Fruit fly (Drosophila melanogaster) whole organism, embryonic: Measurements from ENCODE around the gene CG8925.

Experiments used
- Adf1 ChIP-seq: fragments of 200-800 bp; sonication (Bioruptor generic); IDR thresholded peaks from 2 replicates; pipeline ENCODE4 v1.3.6; 2022; ENCODE audit warnings: missing biosample characterization, missing genetic modification characterization
- Atf3 ChIP-seq: fragments of 200-800 bp; sonication (Bioruptor generic); optimal IDR thresholded peaks from 3 replicates; lab custom pipeline; 2016; ENCODE audit warnings: missing biosample characterization, missing genetic modification characterization
- CG10959 ChIP-seq: fragments of 200-800 bp; sonication (Bioruptor generic); IDR thresholded peaks from 2 replicates; pipeline ENCODE4 v1.3.6; 2022; ENCODE audit warnings: missing biosample characterization, missing genetic modification characterization
- CG11456 ChIP-seq: fragments of 200-800 bp; sonication (Bioruptor generic); IDR thresholded peaks from 3 replicates; pipeline ENCODE4 v1.3.6; 2022; ENCODE audit warnings: missing biosample characterization, missing genetic modification characterization
- CG11723 ChIP-seq: fragments of 200-800 bp; sonication (Bioruptor generic); optimal IDR thresholded peaks from 2 replicates; lab custom pipeline; 2017; ENCODE audit warnings: missing biosample characterization, mild to moderate bottlenecking, missing genetic modification characterization
- CG12104 ChIP-seq: fragments of 200-800 bp; sonication (Bioruptor generic); optimal IDR thresholded peaks from 3 replicates; lab custom pipeline; 2016; ENCODE audit warnings: missing biosample characterization, missing genetic modification characterization
- CG1233 ChIP-seq: fragments of 200-800 bp; sonication (Bioruptor generic); optimal IDR thresholded peaks from 4 replicates; lab custom pipeline; 2018; ENCODE audit warnings: missing biosample characterization, mild to moderate bottlenecking, missing genetic modification characterization
- CG13296 ChIP-seq: fragments of 200-800 bp; sonication (Bioruptor generic); optimal IDR thresholded peaks from 3 replicates; lab custom pipeline; 2018; ENCODE audit warnings: missing biosample characterization, mild to moderate bottlenecking, missing genetic modification characterization
- CG13424 ChIP-seq: fragments of 200-800 bp; sonication (Bioruptor generic); optimal IDR thresholded peaks from 2 replicates; lab custom pipeline; 2019; ENCODE audit warnings: missing biosample characterization, mild to moderate bottlenecking, missing genetic modification characterization, moderate library complexity
- CG17802 ChIP-seq: fragments of 200-800 bp; sonication (Bioruptor generic); optimal IDR thresholded peaks from 2 replicates; lab custom pipeline; 2018; ENCODE audit warnings: missing biosample characterization, mild to moderate bottlenecking, missing genetic modification characterization, moderate library complexity
- CG18599 ChIP-seq: fragments of 200-800 bp; sonication (Bioruptor generic); optimal IDR thresholded peaks from 3 replicates; lab custom pipeline; 2017; ENCODE audit warnings: missing biosample characterization, missing genetic modification characterization, mild to moderate bottlenecking, moderate library complexity, missing genetic modification reagents
- CG2116 ChIP-seq: fragments of 200-800 bp; sonication (Bioruptor generic); optimal IDR thresholded peaks from 3 replicates; lab custom pipeline; 2018; ENCODE audit warnings: missing biosample characterization, mild to moderate bottlenecking, missing genetic modification characterization
- CG2712 ChIP-seq: fragments of 200-800 bp; optimal IDR thresholded peaks from 3 replicates; lab custom pipeline; 2019; ENCODE audit warnings: missing biosample characterization, mild to moderate bottlenecking, missing genetic modification characterization, moderate library complexity
- CG43689 ChIP-seq: fragments of 200-800 bp; sonication (Bioruptor generic); IDR thresholded peaks from 2 replicates; pipeline ENCODE4 v1.3.6; 2022; ENCODE audit warnings: missing biosample characterization, missing genetic modification characterization
- CG4854 ChIP-seq: fragments of 200-800 bp; sonication (Bioruptor generic); optimal IDR thresholded peaks from 2 replicates; lab custom pipeline; 2016; ENCODE audit warnings: missing biosample characterization, missing genetic modification characterization, inconsistent platforms
- CG6791 ChIP-seq: fragments of 200-800 bp; sonication (Bioruptor generic); IDR thresholded peaks from 3 replicates; pipeline ENCODE4 v1.3.6; 2022; ENCODE audit warnings: missing biosample characterization, missing genetic modification characterization; ENCODE audit not compliant: partially characterized antibody
- CG7786 ChIP-seq: fragments of 200-800 bp; sonication (Bioruptor generic); optimal IDR thresholded peaks from 2 replicates; lab custom pipeline; 2016; ENCODE audit warnings: missing biosample characterization, missing genetic modification characterization
- Dfd ChIP-seq, 2 experiments: fragments of >200 bp; optimal IDR thresholded peaks; 2 replicates each; lab custom pipeline; 2017; ENCODE audit warnings: missing biosample characterization in 2 of 2, missing genetic modification characterization in 2 of 2
- Doc2 ChIP-seq: fragments of 200-800 bp; sonication (Bioruptor generic); IDR thresholded peaks from 2 replicates; pipeline ENCODE4 v1.3.6; 2022; ENCODE audit warnings: missing biosample characterization, missing genetic modification characterization
- Hand ChIP-seq: fragments of 200-800 bp; sonication (Bioruptor generic); optimal IDR thresholded peaks from 2 replicates; lab custom pipeline; 2017; ENCODE audit warnings: mild to moderate bottlenecking, missing biosample characterization, missing genetic modification reagents, missing genetic modification characterization
- HmgZ ChIP-seq: fragments of 200-800 bp; sonication (Bioruptor generic); optimal IDR thresholded peaks from 2 replicates; lab custom pipeline; 2018; ENCODE audit warnings: missing biosample characterization, mild to moderate bottlenecking, missing genetic modification characterization
- Hr39 ChIP-seq: fragments of >200 bp; optimal IDR thresholded peaks from 2 replicates; lab custom pipeline; 2017
- Mad ChIP-seq: fragments of 200-800 bp; sonication (Bioruptor generic); optimal IDR thresholded peaks from 2 replicates; lab custom pipeline; 2016; ENCODE audit warnings: missing biosample characterization, missing genetic modification characterization
- Med ChIP-seq: fragments of 200-800 bp; sonication (Bioruptor generic); peaks from one replicate; lab custom pipeline; 2016; ENCODE audit warnings: missing biosample characterization, missing genetic modification characterization, mild to moderate bottlenecking, inconsistent platforms, moderate library complexity
- Nf-YC ChIP-seq: fragments of 200-800 bp; optimal IDR thresholded peaks from 3 replicates; lab custom pipeline; 2019; ENCODE audit warnings: missing biosample characterization, mild to moderate bottlenecking, missing genetic modification characterization, moderate library complexity
- NfI ChIP-seq: fragments of 200-800 bp; sonication (Bioruptor generic); optimal IDR thresholded peaks from 3 replicates; lab custom pipeline; 2018; ENCODE audit warnings: missing biosample characterization, mild to moderate bottlenecking, missing genetic modification characterization, moderate library complexity
- Oli ChIP-seq: fragments of 200-800 bp; sonication (Bioruptor generic); optimal IDR thresholded peaks from 2 replicates; lab custom pipeline; 2018; ENCODE audit warnings: missing biosample characterization, mild to moderate bottlenecking, missing genetic modification characterization, moderate library complexity
- Opbp ChIP-seq: fragments of 200-800 bp; sonication (Bioruptor generic); IDR thresholded peaks from 3 replicates; pipeline ENCODE4 v1.3.6; 2022; ENCODE audit warnings: missing biosample characterization, missing genetic modification characterization; ENCODE audit not compliant: partially characterized antibody
- Sox102F ChIP-seq: fragments of 200-800 bp; sonication (Bioruptor generic); optimal IDR thresholded peaks from 2 replicates; lab custom pipeline; 2018; ENCODE audit warnings: missing biosample characterization, mild to moderate bottlenecking, missing genetic modification characterization, moderate library complexity
- abd-A ChIP-seq: fragments of 200-800 bp; sonication (Bioruptor generic); optimal IDR thresholded peaks from 3 replicates; lab custom pipeline; 2019; ENCODE audit warnings: missing biosample characterization, mild to moderate bottlenecking, missing genetic modification characterization, moderate library complexity
- ara ChIP-seq: fragments of 200-800 bp; sonication (Bioruptor generic); IDR thresholded peaks from 2 replicates; pipeline ENCODE4 v1.3.6; 2022; ENCODE audit warnings: missing biosample characterization, missing genetic modification characterization
- cato ChIP-seq: fragments of 200-800 bp; sonication (Bioruptor generic); optimal IDR thresholded peaks from 2 replicates; lab custom pipeline; 2016; ENCODE audit warnings: missing biosample characterization, missing genetic modification characterization, borderline replicate concordance
- croc ChIP-seq: fragments of 200-800 bp; sonication (Bioruptor generic); conservative IDR thresholded peaks from 3 replicates; pipeline ENCODE4 v1.3.6; 2022; ENCODE audit warnings: missing biosample characterization, missing genetic modification characterization
- dimm ChIP-seq: fragments of 200-800 bp; sonication (Bioruptor generic); IDR thresholded peaks from 2 replicates; pipeline ENCODE4 v1.3.6; 2022; ENCODE audit warnings: missing biosample characterization, missing genetic modification characterization
- dpn ChIP-seq, 2 experiments: fragments of 200-800 bp; sonication (Bioruptor generic); optimal IDR thresholded peaks; 3 replicates each; lab custom pipeline; 2016; ENCODE audit warnings: missing biosample characterization in 2 of 2, missing genetic modification characterization in 2 of 2
- dysf ChIP-seq: fragments of 200-800 bp; sonication (Bioruptor generic); IDR thresholded peaks from 3 replicates; pipeline ENCODE4 v1.3.6; 2022; ENCODE audit warnings: missing biosample characterization, missing genetic modification characterization
- eyg ChIP-seq: fragments of 200-800 bp; sonication (Bioruptor generic); optimal IDR thresholded peaks from 3 replicates; lab custom pipeline; 2016; ENCODE audit warnings: missing biosample characterization, missing genetic modification characterization
- h ChIP-seq: fragments of >200 bp; optimal IDR thresholded peaks from 2 replicates; lab custom pipeline; 2017
- kay ChIP-seq: fragments of 200-800 bp; sonication (Bioruptor generic); optimal IDR thresholded peaks from 2 replicates; lab custom pipeline; 2016; ENCODE audit warnings: missing biosample characterization, missing genetic modification characterization
- mam ChIP-seq: fragments of 200-800 bp; sonication (Bioruptor generic); optimal IDR thresholded peaks from 3 replicates; lab custom pipeline; 2016; ENCODE audit warnings: missing biosample characterization, missing genetic modification characterization
- nom ChIP-seq: fragments of 200-800 bp; sonication (Bioruptor generic); optimal IDR thresholded peaks from 2 replicates; lab custom pipeline; 2017; ENCODE audit warnings: missing biosample characterization, missing genetic modification characterization, mild to moderate bottlenecking, moderate library complexity, missing genetic modification reagents
- p53 ChIP-seq: fragments of 200-800 bp; sonication (Bioruptor generic); optimal IDR thresholded peaks from 2 replicates; lab custom pipeline; 2016; ENCODE audit warnings: missing biosample characterization, missing genetic modification characterization
- rib ChIP-seq: fragments of 200-800 bp; sonication (Bioruptor generic); IDR thresholded peaks from 2 replicates; pipeline ENCODE4 v1.3.6; 2022; ENCODE audit warnings: missing biosample characterization, missing genetic modification characterization
- scrt ChIP-seq: fragments of 200-800 bp; sonication (Bioruptor generic); optimal IDR thresholded peaks from 2 replicates; lab custom pipeline; 2018; ENCODE audit warnings: missing biosample characterization, mild to moderate bottlenecking, missing genetic modification characterization, moderate library complexity
- sens ChIP-seq: fragments of 200-800 bp; sonication (Bioruptor generic); peaks from one replicate; lab custom pipeline; 2016; ENCODE audit warnings: missing biosample characterization, missing genetic modification characterization
- sqz ChIP-seq: fragments of 200-800 bp; sonication (Bioruptor generic); optimal IDR thresholded peaks from 3 replicates; lab custom pipeline; 2018; ENCODE audit warnings: missing biosample characterization, mild to moderate bottlenecking, missing genetic modification characterization
- sug ChIP-seq: fragments of 200-800 bp; optimal IDR thresholded peaks from 2 replicates; lab custom pipeline; 2019; ENCODE audit warnings: missing biosample characterization, mild to moderate bottlenecking, missing genetic modification characterization, moderate library complexity
- toy ChIP-seq: fragments of 200-800 bp; sonication (Bioruptor generic); IDR thresholded peaks from 2 replicates; pipeline ENCODE4 v1.3.6; 2022; ENCODE audit warnings: missing biosample characterization, missing genetic modification characterization
- trh ChIP-seq: fragments of 200-800 bp; sonication (Bioruptor generic); optimal IDR thresholded peaks from 2 replicates; lab custom pipeline; 2016; ENCODE audit warnings: missing biosample characterization, missing genetic modification characterization
- vfl ChIP-seq: fragments of 200-800 bp; sonication (Bioruptor generic); optimal IDR thresholded peaks from 2 replicates; lab custom pipeline; 2016; ENCODE audit warnings: missing biosample characterization, missing genetic modification characterization

CG8925 gene

dm6 chr3R:16214474-16215318 is 42.9 kb downstream of the CG8925 start (continued):
- no peak for TF ChIP-seq Opbp (GFP tag; lab: Robert Waterston, UW)
- peak; percentile 23 for TF ChIP-seq CG2712 (tag; lab: Kevin White, UChicago)
- no peak for TF ChIP-seq CG17802
- TF ChIP-seq kay = no peak
- TF ChIP-seq dysf = no peak
- peak; percentile 40 for TF ChIP-seq CG13424
- TF ChIP-seq HmgZ (tag; lab: Kevin White, UChicago) = no peak
- TF ChIP-seq cato (GFP tag; lab: Kevin White, UChicago) = no peak
- TF ChIP-seq sens (GFP tag; lab: Kevin White, UChicago) = peak; percentile 60
- TF ChIP-seq p53 = no peak
- TF ChIP-seq trh (GFP tag; lab: Kevin White, UChicago) = no peak
- TF ChIP-seq Hand (GFP tag; lab: Kevin White, UChicago) = peak; percentile 12
- peak; percentile 27 for TF ChIP-seq Nf-YC
- TF ChIP-seq Doc2 (GFP tag; lab: Robert Waterston, UW) = no peak
- TF ChIP-seq nom (GFP tag; lab: Kevin White, UChicago) = no peak
- no peak for TF ChIP-seq toy
- TF ChIP-seq CG11456 (GFP tag; lab: Robert Waterston, UW) = 0 out of 3 replicates have a peak, but pooled peaks have one; percentile 58
- no peak for TF ChIP-seq croc (GFP tag; lab: Robert Waterston, UW)
- TF ChIP-seq Dfd (GFP tag; optimal IDR thresholded peaks at IDR 0.05; lab: Kevin White, UChicago) = no peak
- no peak for TF ChIP-seq rib (GFP tag; lab: Robert Waterston, UW)
- peak; percentile 21 for TF ChIP-seq CG1233
- TF ChIP-seq sug (tag; lab: Kevin White, UChicago) = no peak
- no peak for TF ChIP-seq CG6791 (GFP tag; lab: Robert Waterston, UW)
- peak; percentile 8 for TF ChIP-seq abd-A (tag; lab: Kevin White, UChicago)
- TF ChIP-seq CG11723 (GFP tag; lab: Kevin White, UChicago) = no peak
- no peak for TF ChIP-seq Mad (GFP tag; lab: Kevin White, UChicago)
- no peak for TF ChIP-seq CG4854 (GFP tag; lab: Kevin White, UChicago)
- TF ChIP-seq Adf1 = peak; percentile 52; the same call in 1 of the 2 replicates
- peak in 1 of 2 experiments; percentile 26 for TF ChIP-seq dpn (GFP tag; optimal IDR thresholded peaks at IDR 0.05; lab: Kevin White, UChicago)
- no peak for TF ChIP-seq CG7786 (GFP tag; lab: Kevin White, UChicago)
- peak; percentile 59 for TF ChIP-seq CG12104
- no peak for TF ChIP-seq vfl
- TF ChIP-seq Med = peak; percentile 57
- peak; percentile 30 for TF ChIP-seq NfI (GFP tag; lab: Kevin White, UChicago)
- TF ChIP-seq Oli (tag; lab: Kevin White, UChicago) = peak; percentile 59
- TF ChIP-seq CG13296 (GFP tag; lab: Kevin White, UChicago) = no peak
- peak; percentile 4 for TF ChIP-seq mam (GFP tag; lab: Kevin White, UChicago)
- TF ChIP-seq eyg (GFP tag; lab: Kevin White, UChicago) = no peak
- TF ChIP-seq dimm = no peak
- TF ChIP-seq Atf3 = no peak
- TF ChIP-seq sqz (GFP tag; lab: Kevin White, UChicago) = no peak
- TF ChIP-seq scrt (GFP tag; lab: Kevin White, UChicago) = no peak
- no peak for TF ChIP-seq Hr39
- TF ChIP-seq ara = 0 out of 2 replicates have a peak, but pooled peaks have one; percentile 30
- peak; percentile 6 for TF ChIP-seq CG2116
- TF ChIP-seq Sox102F (GFP tag; lab: Kevin White, UChicago) = peak; percentile 42
- peak; percentile 5 for TF ChIP-seq CG18599 (GFP tag; lab: Kevin White, UChicago)
- no peak for TF ChIP-seq CG10959 (GFP tag; lab: Robert Waterston, UW)
- no peak for TF ChIP-seq CG43689 (GFP tag; lab: Robert Waterston, UW)
- TF ChIP-seq h (lab: Kevin White, UChicago) = no peak
